Worm (Caenorhabditis elegans) whole organism, L3 larva: ENCODE measurements around the gene twk-4.

Source experiments
- ceh-82 ChIP-seq: fragments of 150-350 bp; optimal IDR thresholded peaks from 2 replicates; lab custom pipeline; 2014; ENCODE audit warnings: missing biosample characterization, missing genetic modification characterization
- jun-1 ChIP-seq: fragments of 150-350 bp; optimal IDR thresholded peaks from 2 replicates; lab custom pipeline; 2014; ENCODE audit warnings: missing biosample characterization, missing genetic modification reagents, missing genetic modification characterization
- nhr-11 ChIP-seq: fragments of 150-350 bp; optimal IDR thresholded peaks from 2 replicates; lab custom pipeline; 2014; ENCODE audit warnings: missing biosample characterization, missing genetic modification characterization
- nhr-12 ChIP-seq: fragments of 150-350 bp; optimal IDR thresholded peaks from 2 replicates; lab custom pipeline; 2014; ENCODE audit warnings: missing biosample characterization, missing genetic modification characterization
- nhr-237 ChIP-seq: fragments of 150-350 bp; optimal IDR thresholded peaks from 2 replicates; lab custom pipeline; 2014; ENCODE audit warnings: missing biosample characterization, missing genetic modification characterization
- pha-4 ChIP-seq: fragments of 150-350 bp; optimal IDR thresholded peaks from 2 replicates; lab custom pipeline; 2014; ENCODE audit warnings: missing biosample characterization, missing genetic modification reagents, missing genetic modification characterization
- tbx-2 ChIP-seq: sonication (generic microtip); optimal IDR thresholded peaks from 2 replicates; lab custom pipeline; 2016; ENCODE audit warnings: mild to moderate bottlenecking, missing genetic modification characterization, missing compliant biosample characterization
- zag-1 ChIP-seq: fragments of 150-350 bp; optimal IDR thresholded peaks from 2 replicates; lab custom pipeline; 2014; ENCODE audit warnings: missing biosample characterization, missing genetic modification characterization
- ztf-11 ChIP-seq: fragments of 150-350 bp; optimal IDR thresholded peaks from 2 replicates; lab custom pipeline; 2014; ENCODE audit warnings: missing biosample characterization, missing genetic modification characterization

- TF ChIP-seq tbx-2 (no peak), zag-1 (tag; lab: Kevin White, UChicago) (no peak), nhr-11 (tag; lab: Kevin White, UChicago) (no peak), jun-1 (tag; lab: Kevin White, UChicago) (no peak), pha-4 (tag; lab: Kevin White, UChicago) (no peak), nhr-237 (no peak), ceh-82 (tag; lab: Kevin White, UChicago) (no peak), nhr-12 (tag; lab: Kevin White, UChicago) (no peak), ztf-11 (tag; lab: Kevin White, UChicago) (no peak)
These were observed 46.0 kb downstream of the twk-4 start for ce11 chrII:9148079-9148478.
